Fruit fly (Drosophila melanogaster) whole organism, pupa: ENCODE measurements around the gene Fign.

Experiments
- CG10348 ChIP-seq: fragments of 200-800 bp; sonication (Bioruptor generic); IDR thresholded peaks from 2 replicates; pipeline ENCODE4 v1.3.6; 2022; ENCODE audit warnings: missing biosample characterization, missing genetic modification characterization
- CG12605 ChIP-seq: fragments of 200-800 bp; sonication (Bioruptor generic); IDR thresholded peaks from 2 replicates; pipeline ENCODE4 v1.3.6; 2022; ENCODE audit warnings: missing biosample characterization, missing genetic modification characterization
- CG14655 ChIP-seq: fragments of 200-800 bp; sonication (Bioruptor generic); optimal IDR thresholded peaks from 3 replicates; lab custom pipeline; 2017; ENCODE audit warnings: mild to moderate bottlenecking, missing biosample characterization, missing genetic modification reagents, missing genetic modification characterization
- CG17806 ChIP-seq: fragments of 200-800 bp; sonication (Bioruptor generic); optimal IDR thresholded peaks from 2 replicates; lab custom pipeline; 2018; ENCODE audit warnings: missing biosample characterization, mild to moderate bottlenecking, missing genetic modification characterization, moderate library complexity
- CG4496 ChIP-seq: fragments of 200-800 bp; sonication (Bioruptor generic); IDR thresholded peaks from 3 replicates; pipeline ENCODE4 v1.3.6; 2022; ENCODE audit warnings: missing biosample characterization, missing genetic modification characterization
- CG8159 ChIP-seq: fragments of 200-800 bp; sonication (Bioruptor generic); optimal IDR thresholded peaks from 3 replicates; lab custom pipeline; 2018; ENCODE audit warnings: missing biosample characterization, mild to moderate bottlenecking, missing genetic modification characterization, moderate library complexity
- CG8301 ChIP-seq: fragments of 200-800 bp; sonication (Bioruptor generic); optimal IDR thresholded peaks from 2 replicates; lab custom pipeline; 2018; ENCODE audit warnings: missing biosample characterization, mild to moderate bottlenecking, missing genetic modification characterization
- Ets98B ChIP-seq: fragments of 200-800 bp; sonication (Bioruptor generic); IDR thresholded peaks from 2 replicates; pipeline ENCODE4 v1.3.6; 2022; ENCODE audit warnings: missing biosample characterization, missing genetic modification characterization
- Pif1B ChIP-seq: fragments of 200-800 bp; sonication (Bioruptor generic); optimal IDR thresholded peaks from 3 replicates; lab custom pipeline; 2016; ENCODE audit warnings: missing biosample characterization, missing genetic modification characterization
- gl ChIP-seq: fragments of 200-800 bp; sonication (Bioruptor generic); optimal IDR thresholded peaks from 2 replicates; lab custom pipeline; 2018; ENCODE audit warnings: missing biosample characterization, mild to moderate bottlenecking, missing genetic modification characterization

- no peak for TF ChIP-seq CG14655 (GFP tag; lab: Kevin White, UChicago)
- TF ChIP-seq gl = no peak
- no peak for TF ChIP-seq CG8301 (tag; lab: Kevin White, UChicago)
- TF ChIP-seq Ets98B (GFP tag; lab: Robert Waterston, UW) = no peak
- no peak for TF ChIP-seq Pif1B (GFP tag; lab: Kevin White, UChicago)
- no peak for TF ChIP-seq CG10348 (GFP tag; lab: Robert Waterston, UW)
- no peak for TF ChIP-seq CG4496 (GFP tag; lab: Robert Waterston, UW)
- TF ChIP-seq CG12605 = no peak
- no peak for TF ChIP-seq CG17806 (tag; lab: Kevin White, UChicago)
- no peak for TF ChIP-seq CG8159 (tag; lab: Kevin White, UChicago)
Observed at dm6 chr2L:3361821-3362220, 42.1 kb upstream of the Fign start.
